Worm (Caenorhabditis elegans) whole organism, late embryonic: ENCODE data around the gene F35F10.1.

ENCODE experiments used
- C08G9.2 ChIP-seq: sonication (generic microtip); optimal IDR thresholded peaks from 2 replicates; lab custom pipeline; 2016; ENCODE audit warnings: mild to moderate bottlenecking, missing genetic modification characterization, moderate library complexity, missing compliant biosample characterization
- C38D4.7 ChIP-seq: fragments of 200-800 bp; sonication (Bioruptor generic); optimal IDR thresholded peaks from 2 replicates; lab custom pipeline; 2018; ENCODE audit warnings: mild to moderate bottlenecking, missing genetic modification characterization, moderate library complexity, missing compliant biosample characterization
- K02D7.2 ChIP-seq: sonication (generic microtip); optimal IDR thresholded peaks from 2 replicates; lab custom pipeline; 2017; ENCODE audit warnings: mild to moderate bottlenecking, missing genetic modification characterization, missing compliant biosample characterization
- K09A11.1 ChIP-seq: sonication (generic microtip); optimal IDR thresholded peaks from 2 replicates; lab custom pipeline; 2017; ENCODE audit warnings: antibody characterized with exemption, mild to moderate bottlenecking, missing genetic modification characterization, missing compliant biosample characterization; ENCODE audit not compliant: insufficient read depth
- T23F11.4 ChIP-seq: fragments of 200-800 bp; sonication (Bioruptor generic); optimal IDR thresholded peaks from 2 replicates; lab custom pipeline; 2018; ENCODE audit warnings: mild to moderate bottlenecking, missing genetic modification characterization, missing compliant biosample characterization
- Y22D7AL.16 ChIP-seq: sonication (generic microtip); optimal IDR thresholded peaks from 2 replicates; lab custom pipeline; 2016; ENCODE audit warnings: missing genetic modification characterization, missing compliant biosample characterization
- ahr-1 ChIP-seq: sonication (generic microtip); optimal IDR thresholded peaks from 2 replicates; lab custom pipeline; 2016; ENCODE audit warnings: missing genetic modification characterization, missing compliant biosample characterization
- ceh-18 ChIP-seq: sonication (generic microtip); optimal IDR thresholded peaks from 2 replicates; lab custom pipeline; 2016; ENCODE audit warnings: missing genetic modification characterization, missing compliant biosample characterization
- ceh-22 ChIP-seq: sonication (generic microtip); optimal IDR thresholded peaks from 2 replicates; lab custom pipeline; 2017; ENCODE audit warnings: missing biosample characterization, missing genetic modification characterization
- ceh-24 ChIP-seq: sonication (generic microtip); optimal IDR thresholded peaks from 2 replicates; lab custom pipeline; 2016; ENCODE audit warnings: mild to moderate bottlenecking, missing genetic modification characterization, missing compliant biosample characterization
- ceh-30 ChIP-seq: fragments of 150-350 bp; optimal IDR thresholded peaks from 2 replicates; lab custom pipeline; 2014; ENCODE audit warnings: missing biosample characterization, missing genetic modification characterization
- ceh-31 ChIP-seq: sonication (generic microtip); optimal IDR thresholded peaks from 2 replicates; lab custom pipeline; 2016; ENCODE audit warnings: missing genetic modification characterization, missing compliant biosample characterization
- ceh-45 ChIP-seq: fragments of 200-800 bp; sonication (Bioruptor generic); IDR thresholded peaks from 2 replicates; pipeline ENCODE4 v1.3.6; 2022; ENCODE audit warnings: missing genetic modification reagents, missing genetic modification characterization, missing compliant biosample characterization
- ceh-48 ChIP-seq: sonication (generic microtip); optimal IDR thresholded peaks from 2 replicates; lab custom pipeline; 2016; ENCODE audit warnings: missing genetic modification characterization, inconsistent platforms, missing compliant biosample characterization
- dmd-4 ChIP-seq: sonication (generic microtip); optimal IDR thresholded peaks from 2 replicates; lab custom pipeline; 2016; ENCODE audit warnings: borderline replicate concordance, missing genetic modification characterization, missing compliant biosample characterization
- dve-1 ChIP-seq: sonication (generic microtip); optimal IDR thresholded peaks from 2 replicates; lab custom pipeline; 2017; ENCODE audit warnings: antibody characterized with exemption, mild to moderate bottlenecking, missing genetic modification characterization, missing compliant biosample characterization
- elt-2 ChIP-seq: sonication (generic microtip); optimal IDR thresholded peaks from 2 replicates; lab custom pipeline; 2016; ENCODE audit warnings: missing genetic modification reagents, missing genetic modification characterization, missing compliant biosample characterization
- elt-4 ChIP-seq: sonication (generic microtip); optimal IDR thresholded peaks from 2 replicates; lab custom pipeline; 2016; ENCODE audit warnings: missing genetic modification characterization, missing compliant biosample characterization
- fax-1 ChIP-seq: sonication (generic microtip); optimal IDR thresholded peaks from 2 replicates; lab custom pipeline; 2016; ENCODE audit warnings: missing genotype, missing genetic modification characterization, missing compliant biosample characterization
- fkh-10 ChIP-seq: fragments of 150-350 bp; optimal IDR thresholded peaks from 2 replicates; lab custom pipeline; 2014; ENCODE audit warnings: missing biosample characterization, missing genetic modification reagents, missing genetic modification characterization
- fkh-6 ChIP-seq: sonication (generic microtip); optimal IDR thresholded peaks from 2 replicates; lab custom pipeline; 2016; ENCODE audit warnings: missing genetic modification characterization, missing compliant biosample characterization
- hlh-13 ChIP-seq: fragments of 200-800 bp; sonication (Bioruptor generic); optimal IDR thresholded peaks from 2 replicates; lab custom pipeline; 2018; ENCODE audit warnings: mild to moderate bottlenecking, missing genetic modification characterization, missing compliant biosample characterization
- hlh-30 ChIP-seq: sonication (generic microtip); optimal IDR thresholded peaks from 2 replicates; lab custom pipeline; 2017; ENCODE audit warnings: antibody characterized with exemption, missing genetic modification characterization, missing compliant biosample characterization; ENCODE audit not compliant: insufficient read depth
- nhr-232 ChIP-seq: sonication (generic microtip); optimal IDR thresholded peaks from 2 replicates; lab custom pipeline; 2016; ENCODE audit warnings: missing genetic modification characterization, missing compliant biosample characterization
- npax-4 ChIP-seq: sonication (generic microtip); optimal IDR thresholded peaks from 2 replicates; lab custom pipeline; 2016; ENCODE audit warnings: missing genetic modification characterization, missing compliant biosample characterization
- odd-2 ChIP-seq: sonication (generic microtip); optimal IDR thresholded peaks from 2 replicates; lab custom pipeline; 2017; ENCODE audit warnings: antibody characterized with exemption, mild to moderate bottlenecking, missing genetic modification characterization, missing compliant biosample characterization
- pag-3 ChIP-seq: sonication (generic microtip); optimal IDR thresholded peaks from 2 replicates; lab custom pipeline; 2016; ENCODE audit warnings: missing compliant biosample characterization, missing genetic modification characterization, borderline replicate concordance
- pqm-1 ChIP-seq: sonication (generic microtip); optimal IDR thresholded peaks from 2 replicates; lab custom pipeline; 2016; ENCODE audit warnings: missing genetic modification characterization, missing compliant biosample characterization
- pros-1 ChIP-seq: fragments of 150-350 bp; optimal IDR thresholded peaks from 2 replicates; lab custom pipeline; 2014; ENCODE audit warnings: missing biosample characterization, missing genetic modification reagents, missing genetic modification characterization
- ref-2 ChIP-seq: sonication (generic microtip); optimal IDR thresholded peaks from 2 replicates; lab custom pipeline; 2016; ENCODE audit warnings: missing genetic modification characterization, missing compliant biosample characterization
- rnt-1 ChIP-seq: sonication (generic microtip); optimal IDR thresholded peaks from 2 replicates; lab custom pipeline; 2016; ENCODE audit warnings: missing genetic modification characterization, missing compliant biosample characterization
- sdc-2 ChIP-seq: sonication (generic microtip); optimal IDR thresholded peaks from 2 replicates; lab custom pipeline; 2016; ENCODE audit warnings: missing genotype, missing genetic modification characterization, missing compliant biosample characterization
- sox-2 ChIP-seq: fragments of 200-800 bp; sonication (Bioruptor generic); IDR thresholded peaks from 2 replicates; pipeline ENCODE4 v1.3.6; 2022; ENCODE audit warnings: missing genetic modification reagents, missing genetic modification characterization, missing compliant biosample characterization
- sox-4 ChIP-seq: sonication (generic microtip); optimal IDR thresholded peaks from 2 replicates; lab custom pipeline; 2017; ENCODE audit warnings: mild to moderate bottlenecking, missing genetic modification characterization, inconsistent platforms, missing compliant biosample characterization
- syd-9 ChIP-seq: sonication (generic microtip); optimal IDR thresholded peaks from 2 replicates; lab custom pipeline; 2016; ENCODE audit warnings: mild to moderate bottlenecking, missing genetic modification characterization, moderate library complexity, missing compliant biosample characterization
- tbx-7 ChIP-seq: sonication (generic microtip); optimal IDR thresholded peaks from 2 replicates; lab custom pipeline; 2016; ENCODE audit warnings: missing genotype, missing genetic modification characterization, missing compliant biosample characterization
- unc-3 ChIP-seq, 2 experiments: fragments of 200-800 bp in 1 of 2; sonication (Bioruptor generic) in 1 of 2; sonication (generic microtip) in 1 of 2; conservative IDR thresholded peaks in 1 of 2; optimal IDR thresholded peaks in 1 of 2; 2 replicates each; pipeline versions ENCODE4 v1.3.6 to Lab custom; 2016 to 2022; ENCODE audit warnings: missing compliant biosample characterization in 2 of 2, missing genetic modification characterization in 2 of 2, missing genetic modification reagents in 1 of 2
- unc-42 ChIP-seq: sonication (generic microtip); optimal IDR thresholded peaks from 2 replicates; lab custom pipeline; 2016; ENCODE audit warnings: missing genotype, missing genetic modification characterization, missing compliant biosample characterization
- unc-55 ChIP-seq: sonication (generic microtip); optimal IDR thresholded peaks from 2 replicates; lab custom pipeline; 2017; ENCODE audit warnings: missing biosample characterization, missing genetic modification reagents, missing genetic modification characterization
- unc-86 ChIP-seq: sonication (generic microtip); optimal IDR thresholded peaks from 2 replicates; lab custom pipeline; 2016; ENCODE audit warnings: missing genetic modification characterization, missing compliant biosample characterization
- zip-5 ChIP-seq: sonication (generic microtip); optimal IDR thresholded peaks from 2 replicates; lab custom pipeline; 2016; ENCODE audit warnings: missing genetic modification characterization, missing compliant biosample characterization

F35F10.1 gene

ce11 chrV:3287330-3287729 is 28.8 kb upstream of the F35F10.1 start, which contains the start of gene F35F10.7:
Gene F35F10.7, minus strand, starts transcription at chrV:3287430.
- TF ChIP-seq unc-86 (tag; lab: Kevin White, UChicago) (no peak), K02D7.2 (tag; lab: Kevin White, UChicago) (no peak), ceh-48 (tag; lab: Kevin White, UChicago) (no peak), unc-42 (no peak), dmd-4 (no peak), ceh-30 (tag; lab: Kevin White, UChicago) (no peak), sdc-2 (tag; lab: Kevin White, UChicago) (no peak), tbx-7 (tag; lab: Kevin White, UChicago) (no peak), rnt-1 (no peak), ceh-24 (no peak), pag-3 (tag; lab: Kevin White, UChicago) (no peak), C08G9.2 (tag; lab: Kevin White, UChicago) (no peak), ahr-1 (tag; lab: Kevin White, UChicago) (no peak), Y22D7AL.16 (tag; lab: Kevin White, UChicago) (no peak), sox-2 (GFP tag; lab: Robert Waterston, UW) (no peak), nhr-232 (tag; lab: Kevin White, UChicago) (no peak), hlh-13 (GFP tag; lab: Kevin White, UChicago) (no peak)

- TF ChIP-seq C38D4.7 = no peak
- no peak for TF ChIP-seq hlh-30 (tag; lab: Kevin White, UChicago)
- TF ChIP-seq dve-1 (tag; lab: Kevin White, UChicago) = no peak
- TF ChIP-seq T23F11.4 (GFP tag; lab: Kevin White, UChicago) = no peak
- no peak for TF ChIP-seq elt-2 (tag; lab: Kevin White, UChicago)
- TF ChIP-seq fkh-6 (tag; lab: Kevin White, UChicago) = no peak
- no peak for TF ChIP-seq K09A11.1
- TF ChIP-seq sox-2 (GFP tag; lab: Robert Waterston, UW) = no peak
- no peak for TF ChIP-seq ceh-31 (tag; lab: Kevin White, UChicago)
- TF ChIP-seq npax-4 (tag; lab: Kevin White, UChicago) = no peak
- TF ChIP-seq pros-1 (tag; lab: Kevin White, UChicago) = no peak
- no peak for TF ChIP-seq fkh-10
- no peak for TF ChIP-seq ceh-45 (GFP tag; lab: Robert Waterston, UW)
- TF ChIP-seq, all 69 proteins: peak for 0
Measured at ce11 chrV:3288134-3288533, 28.0 kb upstream of the F35F10.1 start.

ce11 chrV:3289267-3289666 is 26.8 kb upstream of the F35F10.1 start, which contains the start of gene F35F10.6:
Gene F35F10.6, minus strand, starts transcription at chrV:3289367.
- TF ChIP-seq fax-1 (no peak), unc-55 (GFP tag; lab: Kevin White, UChicago) (no peak), C38D4.7 (no peak), odd-2 (tag; lab: Kevin White, UChicago) (no peak), zip-5 (tag; lab: Kevin White, UChicago) (no peak), ceh-22 (tag; lab: Kevin White, UChicago) (no peak), elt-4 (no peak), pqm-1 (tag; lab: Kevin White, UChicago) (no peak), nhr-232 (tag; lab: Kevin White, UChicago) (no peak), unc-3 (GFP tag; conservative IDR thresholded peaks at IDR 0.05; lab: Robert Waterston, UW) (no peak), unc-3 (tag; optimal IDR thresholded peaks at IDR 0.05; lab: Kevin White, UChicago) (no peak), ceh-18 (tag; lab: Kevin White, UChicago) (no peak), ref-2 (tag; lab: Kevin White, UChicago) (no peak), K09A11.1 (no peak), sox-4 (tag; lab: Kevin White, UChicago) (no peak), syd-9 (tag; lab: Kevin White, UChicago) (no peak)
